Fruit fly (Drosophila melanogaster): Measurements from ENCODE around the gene Cyfip.

- TF ChIP-seq CG7368 (GFP tag; optimal IDR thresholded peaks at IDR 0.05) (no peak), fd85E (GFP tag; optimal IDR thresholded peaks at IDR 0.05) (no peak), Lpt (GFP tag; optimal IDR thresholded peaks at IDR 0.05) (no peak), CG6808 (GFP tag; optimal IDR thresholded peaks at IDR 0.05) (no peak), svp (GFP tag) (no peak), Sox14 (GFP tag; optimal IDR thresholded peaks at IDR 0.05) (no peak), CG3032 (tag; optimal IDR thresholded peaks at IDR 0.05) (no peak), esn (GFP tag; optimal IDR thresholded peaks at IDR 0.05) (peak; percentile 2), CG11762 (GFP tag; optimal IDR thresholded peaks at IDR 0.05; ENCODE audit: insufficient read depth) (no peak), Gug (GFP tag; IDR thresholded peaks at IDR 0.05) (no peak)
Measured at dm6 chr3R:15340052-15340732, 7.1 kb downstream of the Cyfip start, which contains the start of gene SerRS-m.
